Fruit fly (Drosophila melanogaster) whole organism, embryonic: ENCODE data around the gene SerRS-m.

Experiments used
- Asciz ChIP-seq: fragments of 200-800 bp; sonication (Bioruptor generic); optimal IDR thresholded peaks from 2 replicates; lab custom pipeline; 2017; ENCODE audit warnings: missing biosample characterization, mild to moderate bottlenecking, missing genetic modification characterization, missing genetic modification reagents
- Atf-2 ChIP-seq: fragments of 200-800 bp; sonication (Bioruptor generic); optimal IDR thresholded peaks from 2 replicates; lab custom pipeline; 2016; ENCODE audit warnings: missing biosample characterization, missing genetic modification characterization
- Bgb ChIP-seq: fragments of 200-800 bp; sonication (Bioruptor generic); IDR thresholded peaks from 2 replicates; pipeline ENCODE4 v1.3.6; 2022; ENCODE audit warnings: missing biosample characterization, missing genetic modification characterization; ENCODE audit not compliant: partially characterized antibody
- CG11695 ChIP-seq: fragments of 200-800 bp; sonication (Bioruptor generic); IDR thresholded peaks from 3 replicates; pipeline ENCODE4 v1.3.6; 2022; ENCODE audit warnings: missing biosample characterization, missing genetic modification characterization
- CG12104 ChIP-seq: fragments of 200-800 bp; sonication (Bioruptor generic); optimal IDR thresholded peaks from 3 replicates; lab custom pipeline; 2016; ENCODE audit warnings: missing biosample characterization, missing genetic modification characterization
- CG13287 ChIP-seq: fragments of 200-800 bp; sonication (Bioruptor generic); IDR thresholded peaks from 2 replicates; pipeline ENCODE4 v1.3.6; 2022; ENCODE audit warnings: missing biosample characterization, missing genetic modification characterization; ENCODE audit not compliant: partially characterized antibody
- CG17385 ChIP-seq: fragments of 200-800 bp; sonication (Bioruptor generic); optimal IDR thresholded peaks from 3 replicates; lab custom pipeline; 2018; ENCODE audit warnings: missing biosample characterization, mild to moderate bottlenecking, missing genetic modification characterization
- CG2889 ChIP-seq: fragments of 200-800 bp; sonication (Bioruptor generic); IDR thresholded peaks from 3 replicates; pipeline ENCODE4 v1.3.6; 2022; ENCODE audit warnings: missing biosample characterization, missing genetic modification characterization
- CG34422 ChIP-seq: fragments of 200-800 bp; sonication (Bioruptor generic); IDR thresholded peaks from 3 replicates; pipeline ENCODE4 v1.3.6; 2022; ENCODE audit warnings: missing biosample characterization, missing genetic modification characterization
- CG42726 ChIP-seq: fragments of 200-800 bp; sonication (Bioruptor generic); IDR thresholded peaks from 2 replicates; pipeline ENCODE4 v1.3.6; 2022; ENCODE audit warnings: missing biosample characterization, missing genetic modification characterization; ENCODE audit not compliant: partially characterized antibody
- CG4424 ChIP-seq: fragments of 200-800 bp; sonication (Bioruptor generic); optimal IDR thresholded peaks from 3 replicates; lab custom pipeline; 2016; ENCODE audit warnings: missing biosample characterization, missing genetic modification characterization
- CG6765 ChIP-seq: fragments of 200-800 bp; sonication (Bioruptor generic); optimal IDR thresholded peaks from 3 replicates; lab custom pipeline; 2017; ENCODE audit warnings: missing biosample characterization, mild to moderate bottlenecking, missing genetic modification characterization
- CG6854 ChIP-seq: fragments of 200-800 bp; sonication (Bioruptor generic); optimal IDR thresholded peaks from 3 replicates; lab custom pipeline; 2017; ENCODE audit warnings: missing biosample characterization, mild to moderate bottlenecking, missing genetic modification characterization
- CG8924 ChIP-seq: fragments of 200-800 bp; optimal IDR thresholded peaks from 3 replicates; lab custom pipeline; 2019; ENCODE audit warnings: missing biosample characterization, mild to moderate bottlenecking, missing genetic modification characterization, moderate library complexity
- CG8944 ChIP-seq: fragments of 200-800 bp; sonication (Bioruptor generic); optimal IDR thresholded peaks from 3 replicates; lab custom pipeline; 2016; ENCODE audit warnings: missing biosample characterization, missing genetic modification characterization
- CG9876 ChIP-seq: fragments of 200-800 bp; sonication (Bioruptor generic); optimal IDR thresholded peaks from 2 replicates; lab custom pipeline; 2016; ENCODE audit warnings: missing biosample characterization, missing genetic modification characterization
- CG9932 ChIP-seq: fragments of 200-800 bp; sonication (Bioruptor generic); IDR thresholded peaks from 2 replicates; pipeline ENCODE4 v1.3.6; 2022; ENCODE audit warnings: missing biosample characterization, missing genetic modification characterization
- Dbx ChIP-seq: fragments of 200-800 bp; sonication (Bioruptor generic); IDR thresholded peaks from 3 replicates; pipeline ENCODE4 v1.3.6; 2022; ENCODE audit warnings: missing biosample characterization, missing genetic modification characterization
- Dek ChIP-seq: fragments of 200-800 bp; sonication (Bioruptor generic); optimal IDR thresholded peaks from 3 replicates; lab custom pipeline; 2019; ENCODE audit warnings: missing biosample characterization, mild to moderate bottlenecking, missing genetic modification characterization, moderate library complexity
- E2f2 ChIP-seq: fragments of 200-800 bp; sonication (Bioruptor generic); IDR thresholded peaks from 2 replicates; pipeline ENCODE4 v1.3.6; 2022; ENCODE audit warnings: missing biosample characterization, missing genetic modification characterization
- Elba2 ChIP-seq: fragments of 200-800 bp; sonication (Bioruptor generic); optimal IDR thresholded peaks from 3 replicates; lab custom pipeline; 2016; ENCODE audit warnings: missing biosample characterization, missing genetic modification characterization
- Ets65A ChIP-seq: fragments of 200-800 bp; sonication (Bioruptor generic); peaks from one replicate; lab custom pipeline; 2016; ENCODE audit warnings: missing biosample characterization, missing genetic modification characterization
- Fer1 ChIP-seq: fragments of 200-800 bp; sonication (Bioruptor generic); optimal IDR thresholded peaks from 2 replicates; lab custom pipeline; 2017; ENCODE audit warnings: missing biosample characterization, mild to moderate bottlenecking, missing genetic modification characterization
- HLH54F ChIP-seq: fragments of 200-800 bp; sonication (Bioruptor generic); optimal IDR thresholded peaks from 3 replicates; lab custom pipeline; 2016; ENCODE audit warnings: missing biosample characterization, missing genetic modification characterization
- Hr51 ChIP-seq, 2 experiments: fragments of 200-800 bp; sonication (Bioruptor generic); optimal IDR thresholded peaks; 2 replicates in 1 of 2; 3 replicates in 1 of 2; lab custom pipeline; 2016 to 2018; ENCODE audit warnings: missing biosample characterization in 2 of 2, missing genetic modification characterization in 2 of 2, mild to moderate bottlenecking in 1 of 2, moderate library complexity in 1 of 2
- Ptx1 ChIP-seq: fragments of 200-800 bp; sonication (Bioruptor generic); IDR thresholded peaks from 2 replicates; pipeline ENCODE4 v1.3.6; 2022; ENCODE audit warnings: missing biosample characterization, missing genetic modification characterization
- Sox100B ChIP-seq: fragments of 200-800 bp; sonication (Bioruptor generic); optimal IDR thresholded peaks from 3 replicates; lab custom pipeline; 2018; ENCODE audit warnings: missing biosample characterization, mild to moderate bottlenecking, missing genetic modification characterization
- Sry-δ ChIP-seq: fragments of 200-800 bp; sonication (Bioruptor generic); optimal IDR thresholded peaks from 2 replicates; lab custom pipeline; 2016; ENCODE audit warnings: missing biosample characterization, missing genetic modification characterization
- ab ChIP-seq: fragments of 200-800 bp; sonication (Bioruptor generic); optimal IDR thresholded peaks from 2 replicates; lab custom pipeline; 2016; ENCODE audit warnings: missing biosample characterization, missing genetic modification characterization
- amos ChIP-seq: fragments of 200-800 bp; sonication (Bioruptor generic); IDR thresholded peaks from 2 replicates; pipeline ENCODE4 v1.3.6; 2022; ENCODE audit warnings: missing biosample characterization, missing genetic modification characterization; ENCODE audit not compliant: partially characterized antibody
- croc ChIP-seq: fragments of 200-800 bp; sonication (Bioruptor generic); conservative IDR thresholded peaks from 3 replicates; pipeline ENCODE4 v1.3.6; 2022; ENCODE audit warnings: missing biosample characterization, missing genetic modification characterization
- crp ChIP-seq, 2 experiments: fragments of 200-800 bp; sonication (Bioruptor generic); optimal IDR thresholded peaks; 2 replicates in 1 of 2; 3 replicates in 1 of 2; lab custom pipeline; 2017; ENCODE audit warnings: missing biosample characterization in 2 of 2, missing genetic modification characterization in 2 of 2, mild to moderate bottlenecking in 1 of 2, moderate library complexity in 1 of 2
- dpn ChIP-seq, 2 experiments: fragments of 200-800 bp; sonication (Bioruptor generic); optimal IDR thresholded peaks; 3 replicates each; lab custom pipeline; 2016; ENCODE audit warnings: missing biosample characterization in 2 of 2, missing genetic modification characterization in 2 of 2
- ewg ChIP-seq: fragments of 200-800 bp; sonication (Bioruptor generic); optimal IDR thresholded peaks from 3 replicates; lab custom pipeline; 2017; ENCODE audit warnings: mild to moderate bottlenecking, missing biosample characterization, missing genetic modification reagents, missing genetic modification characterization
- hkb ChIP-seq, 2 experiments: fragments of 200-800 bp in 1 of 2; fragments of >200 bp in 1 of 2; sonication (Bioruptor generic) in 1 of 2; IDR thresholded peaks in 1 of 2; optimal IDR thresholded peaks in 1 of 2; 2 replicates each; pipeline versions ENCODE4 v1.3.6 to Lab custom; 2017 to 2022; ENCODE audit warnings: missing biosample characterization in 1 of 2, missing genetic modification characterization in 1 of 2
- lab ChIP-seq: fragments of 200-800 bp; sonication (Bioruptor generic); optimal IDR thresholded peaks from 3 replicates; lab custom pipeline; 2017; ENCODE audit warnings: missing biosample characterization, missing genetic modification characterization, mild to moderate bottlenecking, moderate library complexity, missing genetic modification reagents
- lbe ChIP-seq: fragments of 200-800 bp; sonication (Bioruptor generic); optimal IDR thresholded peaks from 2 replicates; lab custom pipeline; 2016; ENCODE audit warnings: missing biosample characterization, mild to moderate bottlenecking, missing genetic modification characterization
- lola ChIP-seq, 3 experiments: fragments of >200 bp in 2 of 3; fragments of 200-800 bp in 1 of 3; sonication (Bioruptor generic) in 1 of 3; optimal IDR thresholded peaks; 2 replicates each; lab custom pipeline; 2017 to 2019; ENCODE audit warnings: missing biosample characterization in 3 of 3, missing genetic modification characterization in 3 of 3, mild to moderate bottlenecking in 1 of 3, moderate library complexity in 1 of 3
- odd ChIP-seq: fragments of 200-800 bp; sonication (Bioruptor generic); optimal IDR thresholded peaks from 2 replicates; lab custom pipeline; 2017; ENCODE audit warnings: missing biosample characterization, mild to moderate bottlenecking, missing genetic modification characterization
- sc ChIP-seq, 3 experiments: fragments of >200 bp in 2 of 3; fragments of 200-800 bp in 1 of 3; sonication (Bioruptor generic) in 1 of 3; optimal IDR thresholded peaks; 2 replicates in 2 of 3; 3 replicates in 1 of 3; lab custom pipeline; 2017; ENCODE audit warnings: mild to moderate bottlenecking in 1 of 3, missing biosample characterization in 1 of 3, missing genetic modification characterization in 1 of 3, missing genetic modification reagents in 1 of 3
- sisA ChIP-seq: fragments of 200-800 bp; sonication (Bioruptor generic); IDR thresholded peaks from 2 replicates; pipeline ENCODE4 v1.3.6; 2022; ENCODE audit warnings: missing biosample characterization, missing genetic modification characterization
- sob ChIP-seq: fragments of 200-800 bp; sonication (Bioruptor generic); IDR thresholded peaks from 2 replicates; pipeline ENCODE4 v1.3.6; 2022; ENCODE audit warnings: missing biosample characterization, missing genetic modification characterization
- tna ChIP-seq: fragments of 200-800 bp; sonication (Bioruptor generic); IDR thresholded peaks from 2 replicates; pipeline ENCODE4 v1.3.6; 2022; ENCODE audit warnings: missing biosample characterization, missing genetic modification characterization; ENCODE audit not compliant: partially characterized antibody
- trem ChIP-seq: fragments of 200-800 bp; optimal IDR thresholded peaks from 3 replicates; lab custom pipeline; 2019; ENCODE audit warnings: missing biosample characterization, mild to moderate bottlenecking, missing genetic modification characterization, moderate library complexity
- unc-4 ChIP-seq: fragments of 200-800 bp; sonication (Bioruptor generic); IDR thresholded peaks from 2 replicates; pipeline ENCODE4 v1.3.6; 2022; ENCODE audit warnings: missing biosample characterization, missing genetic modification characterization; ENCODE audit not compliant: partially characterized antibody
- zfh2 ChIP-seq: fragments of 200-800 bp; sonication (Bioruptor generic); optimal IDR thresholded peaks from 2 replicates; lab custom pipeline; 2016; ENCODE audit warnings: missing biosample characterization, missing genetic modification characterization

SerRS-m gene

dm6 chr3R:15342926-15343685 lies 2.6 kb downstream of the SerRS-m start, which contains the start of gene Nagk (continued):
- TF ChIP-seq Fer1 (GFP tag; lab: Kevin White, UChicago) (peak; percentile 37), CG8944 (GFP tag; lab: Kevin White, UChicago) (peak; percentile 35), dpn (GFP tag; optimal IDR thresholded peaks at IDR 0.05; lab: Kevin White, UChicago) (peak; percentile 46 to 68), CG6765 (GFP tag; lab: Kevin White, UChicago) (peak; percentile 59), Hr51 (GFP tag; optimal IDR thresholded peaks at IDR 0.05; lab: Kevin White, UChicago) (peak; percentile 13 to 68), Ptx1 (GFP tag; lab: Robert Waterston, UW) (0 out of 2 replicates have a peak, but pooled peaks have one; percentile 39), CG4424 (GFP tag; lab: Kevin White, UChicago) (peak; percentile 71), zfh2 (GFP tag; lab: Kevin White, UChicago) (peak; percentile 64), CG9932 (GFP tag; lab: Robert Waterston, UW) (peak; percentile 32), HLH54F (peak; percentile 57), CG11695 (GFP tag; lab: Robert Waterston, UW) (peak; percentile 19; the same call in 1 of the 3 replicates), unc-4 (GFP tag; lab: Robert Waterston, UW) (no peak), Sox100B (GFP tag; lab: Kevin White, UChicago) (no peak), lab (GFP tag; lab: Kevin White, UChicago) (peak; percentile 53), croc (GFP tag; lab: Robert Waterston, UW) (no peak), hkb (optimal IDR thresholded peaks at IDR 0.05; lab: Kevin White, UChicago) (no peak), hkb (GFP tag; IDR thresholded peaks at IDR 0.05; lab: Robert Waterston, UW) (peak; percentile 49; the same call in 1 of the 2 replicates), Elba2 (GFP tag; lab: Kevin White, UChicago) (peak; percentile 10), sob (GFP tag; lab: Robert Waterston, UW) (0 out of 2 replicates have a peak, but pooled peaks have one; percentile 27), Bgb (GFP tag; lab: Robert Waterston, UW) (peak; percentile 63; the same call in 1 of the 2 replicates), trem (peak; percentile 14), CG9876 (GFP tag; lab: Kevin White, UChicago) (no peak), Atf-2 (GFP tag; lab: Kevin White, UChicago) (peak; percentile 69), Dek (tag; lab: Kevin White, UChicago) (peak; percentile 35), tna (no peak), lola (GFP tag; optimal IDR thresholded peaks at IDR 0.05; lab: Kevin White, UChicago) (peak in 1 of 3 experiments; percentile 71), crp (GFP tag; optimal IDR thresholded peaks at IDR 0.05; lab: Kevin White, UChicago) (peak; percentile 1 to 85), odd (GFP tag; lab: Kevin White, UChicago) (peak; percentile 68), Ets65A (peak; percentile 91), sc (optimal IDR thresholded peaks at IDR 0.05; lab: Kevin White, UChicago) (no peak), sc (GFP tag; optimal IDR thresholded peaks at IDR 0.05; lab: Kevin White, UChicago) (no peak), Sry-δ (GFP tag; lab: Kevin White, UChicago) (peak; percentile 37), CG6854 (peak; percentile 45), ewg (GFP tag; lab: Kevin White, UChicago) (peak; percentile 29), lbe (peak; percentile 55), CG34422 (GFP tag; lab: Robert Waterston, UW) (peak; percentile 19; the same call in 1 of the 3 replicates), CG8924 (tag; lab: Kevin White, UChicago) (peak; percentile 79), Dbx (GFP tag; lab: Robert Waterston, UW) (peak; percentile 49; the same call in 1 of the 3 replicates), CG42726 (peak; percentile 56; the same call in 1 of the 2 replicates), CG17385 (GFP tag; lab: Kevin White, UChicago) (peak; percentile 64), sisA (0 out of 2 replicates have a peak, but pooled peaks have one; percentile 30), CG12104 (GFP tag; lab: Kevin White, UChicago) (peak; percentile 77), ab (GFP tag; lab: Kevin White, UChicago) (no peak), CG13287 (GFP tag; lab: Robert Waterston, UW) (peak; percentile 36; the same call in 1 of the 2 replicates), Asciz (no peak), amos (GFP tag; lab: Robert Waterston, UW) (peak; percentile 40; the same call in 1 of the 2 replicates), CG2889 (GFP tag; lab: Robert Waterston, UW) (no peak), E2f2 (GFP tag; lab: Robert Waterston, UW) (peak; percentile 87)
